Worm (Caenorhabditis elegans) whole organism, L3 larva: ENCODE data around the gene R02D5.10.

Experiments used
- lin-15B ChIP-seq: fragments of 150-350 bp; optimal IDR thresholded peaks from 2 replicates; lab custom pipeline; 2014; ENCODE audit warnings: missing biosample characterization, missing genetic modification characterization
- nhr-77 ChIP-seq: fragments of 150-350 bp; optimal IDR thresholded peaks from 2 replicates; lab custom pipeline; 2014; ENCODE audit warnings: missing biosample characterization, missing genetic modification characterization

DNA sequence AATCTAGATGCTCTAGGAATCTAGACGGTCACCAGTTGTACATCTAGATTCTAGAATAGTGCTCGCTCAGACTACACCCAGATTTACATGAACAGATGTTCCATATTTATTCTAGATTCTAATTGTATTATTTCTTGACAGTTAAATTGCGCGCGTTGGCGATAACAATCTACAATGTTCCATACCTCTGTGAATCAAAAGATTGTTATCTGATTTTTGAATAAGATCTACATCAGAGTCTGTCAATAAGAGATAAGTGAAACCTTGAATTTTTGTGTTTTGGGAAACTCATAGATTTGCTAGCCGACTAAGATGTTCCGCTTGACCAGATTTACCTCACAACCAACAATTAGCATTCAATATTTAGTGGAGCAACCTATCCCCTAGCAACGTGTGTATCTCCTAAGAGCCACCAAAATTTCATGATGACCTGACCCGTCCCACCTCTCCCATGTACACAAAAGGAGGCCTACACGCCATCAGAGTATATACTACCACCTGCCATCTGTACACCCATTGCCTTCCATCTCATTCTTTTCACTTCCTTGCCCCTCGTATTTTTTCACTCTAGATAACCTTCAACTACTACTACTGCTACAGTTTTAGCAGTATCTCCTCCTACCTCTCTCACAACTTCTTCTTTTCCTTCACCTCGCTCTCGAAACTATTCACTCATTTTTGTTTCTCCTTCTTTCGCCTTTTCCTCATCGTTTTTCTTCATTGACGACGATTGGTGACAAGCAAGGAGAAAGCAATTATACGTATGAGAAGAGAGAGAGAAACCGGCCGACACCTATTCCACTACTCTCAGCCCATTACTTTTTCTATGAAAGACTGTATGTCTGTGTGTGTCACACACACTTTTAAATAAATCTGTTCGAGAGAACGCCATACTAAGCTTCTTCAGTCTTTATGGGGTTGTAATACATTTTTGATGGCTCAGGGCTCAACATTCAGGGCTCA is 24.9 kb downstream of the R02D5.10 start:
- TF ChIP-seq nhr-77 (no peak), lin-15B (tag; lab: Kevin White, UChicago) (no peak)
